Worm (Caenorhabditis elegans) whole organism, L4/young adult: ENCODE data around the gene T07F12.2.

Experiments used
- W03F9.2 ChIP-seq: fragments of 150-350 bp; optimal IDR thresholded peaks from 2 replicates; lab custom pipeline; 2014; ENCODE audit warnings: missing biosample characterization, missing genetic modification characterization
- dao-5 ChIP-seq: sonication (generic microtip); optimal IDR thresholded peaks from 2 replicates; lab custom pipeline; 2016; ENCODE audit warnings: missing genotype, missing genetic modification characterization, moderate library complexity, missing compliant biosample characterization
- him-1 ChIP-seq: sonication (generic microtip); optimal IDR thresholded peaks from 2 replicates; lab custom pipeline; 2016; ENCODE audit warnings: missing genotype, missing genetic modification reagents, missing genetic modification characterization, missing compliant biosample characterization

DNA sequence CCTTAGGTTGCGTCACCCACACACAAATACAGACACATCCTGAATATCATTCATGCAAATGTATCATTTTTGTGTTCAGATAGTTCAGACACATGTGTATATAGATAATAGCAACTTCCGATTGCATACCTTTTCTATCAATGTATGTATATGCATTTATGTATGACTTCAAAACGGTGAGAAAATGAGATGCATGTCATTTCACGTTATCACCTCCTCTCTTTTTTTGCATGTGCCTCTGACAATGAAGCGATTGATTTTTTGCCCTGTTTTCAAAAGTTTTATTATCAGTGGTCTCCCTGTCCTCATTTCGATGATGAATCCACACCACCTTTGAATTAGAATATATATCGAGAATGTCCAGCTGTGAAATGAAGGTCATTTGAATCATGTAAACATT, 15.8 kb downstream of the T07F12.2 start, which contains the start of gene K05B2.2:
- no peak for TF ChIP-seq him-1 (tag; lab: Kevin White, UChicago)
- no peak for TF ChIP-seq dao-5 (tag; lab: Kevin White, UChicago)
- no peak for TF ChIP-seq W03F9.2 (tag; lab: Kevin White, UChicago)
